Fruit fly (Drosophila melanogaster) whole organism, wandering third instar larva: Measurements from ENCODE around the gene CG13992.

ENCODE experiments used
- h ChIP-seq: fragments of 200-800 bp; sonication (Bioruptor generic); optimal IDR thresholded peaks from 3 replicates; lab custom pipeline; 2016; ENCODE audit warnings: missing biosample characterization, mild to moderate bottlenecking, missing genetic modification characterization
- lola ChIP-seq: fragments of >200 bp; optimal IDR thresholded peaks from 2 replicates; lab custom pipeline; 2017; ENCODE audit warnings: missing biosample characterization, missing genetic modification characterization
- usp ChIP-seq: fragments of >200 bp; optimal IDR thresholded peaks from 2 replicates; lab custom pipeline; 2017; ENCODE audit warnings: missing biosample characterization, missing genetic modification characterization
- woc ChIP-seq: sonication (Bioruptor generic); optimal IDR thresholded peaks from 2 replicates; lab custom pipeline; 2016; ENCODE audit warnings: missing biosample characterization, mild to moderate bottlenecking, missing genetic modification characterization

- no peak for TF ChIP-seq usp (GFP tag; lab: Kevin White, UChicago)
- TF ChIP-seq woc (GFP tag; lab: Kevin White, UChicago), result no peak
- TF ChIP-seq lola (GFP tag; lab: Kevin White, UChicago), result no peak
- peak; percentile 72 for TF ChIP-seq h
Observed at dm6 chr2L:5944305-5945282, 23.0 kb downstream of the CG13992 start.
